Fruit fly (Drosophila melanogaster): ENCODE measurements around the gene Noc1.

dm6 chr3L:11123088-11123487, 48.5 kb downstream of the Noc1 start, which contains the start of the genes Ufd1 and NaPi-III:
- TF ChIP-seq Hr96 (GFP tag; optimal IDR thresholded peaks at IDR 0.05), result peak; percentile 24
- no peak for TF ChIP-seq kay (GFP tag; ENCODE audit: borderline replicate concordance)
- peak; percentile 71 for TF ChIP-seq bab1 (GFP tag; optimal IDR thresholded peaks at IDR 0.05)
- no peak for TF ChIP-seq CG7045 (GFP tag; optimal IDR thresholded peaks at IDR 0.05)
- TF ChIP-seq CG7101 (tag; optimal IDR thresholded peaks at IDR 0.05), result peak; percentile 45
- peak; percentile 51 for TF ChIP-seq CG1620 (GFP tag; optimal IDR thresholded peaks at IDR 0.05)
- TF ChIP-seq cic (GFP tag; optimal IDR thresholded peaks at IDR 0.05), result peak; percentile 73
- no peak for TF ChIP-seq Clk (GFP tag; optimal IDR thresholded peaks at IDR 0.05)
- TF ChIP-seq cnc (optimal IDR thresholded peaks at IDR 0.05), result peak in 1 of 2 experiments; percentile 21
- TF ChIP-seq tj (GFP tag; optimal IDR thresholded peaks at IDR 0.05), result peak; percentile 26
